Fruit fly (Drosophila melanogaster): ENCODE results near the gene LysP.

LysP gene

DNA sequence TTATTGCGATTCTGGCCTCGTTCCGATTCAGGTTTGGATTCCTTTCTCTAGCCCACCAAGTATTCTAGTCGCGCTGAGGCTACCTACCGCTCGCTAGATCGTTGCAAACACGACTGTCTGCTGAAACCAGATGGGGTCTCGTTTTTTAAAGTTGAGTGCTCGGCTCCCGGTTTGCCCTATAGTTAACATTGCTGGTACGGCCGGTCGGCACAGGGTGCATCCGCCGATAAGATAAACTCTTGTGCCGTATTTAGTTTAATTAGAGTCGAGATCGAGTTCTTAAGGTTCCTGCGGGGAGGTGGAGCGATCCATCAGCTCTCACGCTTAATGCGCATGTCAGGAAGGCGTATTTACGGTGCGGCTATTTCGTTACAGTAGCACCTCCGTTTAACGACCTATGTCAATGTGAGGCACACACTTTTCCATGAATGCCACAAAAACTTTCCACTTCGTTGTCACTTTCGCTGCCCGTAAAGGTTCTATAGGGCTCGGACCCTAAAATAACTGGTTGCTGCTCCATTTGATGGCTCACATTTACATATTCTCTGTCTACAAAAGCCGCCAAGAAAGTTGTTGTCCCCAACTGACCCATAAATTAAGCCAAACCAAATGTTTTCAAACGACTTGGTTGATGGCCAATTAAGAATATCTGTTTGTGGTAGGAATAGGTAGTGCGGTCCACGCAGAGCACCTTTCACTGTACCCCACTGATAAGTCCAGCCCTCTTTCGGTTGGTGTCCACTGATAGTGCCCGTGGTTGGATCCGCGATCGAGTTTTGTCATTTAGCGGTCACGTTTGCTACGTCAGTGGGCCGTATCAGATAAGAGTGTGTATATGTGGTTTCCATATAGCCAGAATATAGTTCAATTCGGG is 13.6 kb downstream of the LysP start, which contains the start of gene CG9119 (continued):
- TF ChIP-seq CG11093 (GFP tag; IDR thresholded peaks at IDR 0.05) (peak; percentile 51; the same call in 1 of the 3 replicates), Ada2b (GFP tag; IDR thresholded peaks at IDR 0.05) (no peak), Side (GFP tag; optimal IDR thresholded peaks at IDR 0.05) (peak; percentile 68), CG8089 (GFP tag; optimal IDR thresholded peaks at IDR 0.05) (peak; percentile 31), mld (GFP tag; IDR thresholded peaks at IDR 0.05; ENCODE audit: partially characterized antibody) (no peak), D19B (GFP tag; optimal IDR thresholded peaks at IDR 0.05) (peak; percentile 69), CG6272 (GFP tag; IDR thresholded peaks at IDR 0.05) (no peak), shn (GFP tag; optimal IDR thresholded peaks at IDR 0.05) (peak; percentile 75), Aef1 (GFP tag; IDR thresholded peaks at IDR 0.05) (peak; percentile 69), CoRest (tag; optimal IDR thresholded peaks at IDR 0.05) (peak; percentile 73), TFAM (GFP tag; optimal IDR thresholded peaks at IDR 0.05) (no peak), slou (GFP tag; optimal IDR thresholded peaks at IDR 0.05) (no peak), zfh2 (GFP tag; optimal IDR thresholded peaks at IDR 0.05) (peak; percentile 66), dmrt99B (tag; optimal IDR thresholded peaks at IDR 0.05) (peak; percentile 75), maf-S (GFP tag; optimal IDR thresholded peaks at IDR 0.05) (no peak), pnt (GFP tag; optimal IDR thresholded peaks at IDR 0.05) (peak; percentile 64), exex (tag; optimal IDR thresholded peaks at IDR 0.05) (peak; percentile 76), CG12744 (GFP tag; optimal IDR thresholded peaks at IDR 0.05) (peak; percentile 23), Dek (tag; optimal IDR thresholded peaks at IDR 0.05) (peak; percentile 65), zen (tag; optimal IDR thresholded peaks at IDR 0.05) (no peak), CG10209 (GFP tag; optimal IDR thresholded peaks at IDR 0.05) (peak; percentile 74), gsb-n (tag; optimal IDR thresholded peaks at IDR 0.05) (peak; percentile 66), amos (GFP tag; IDR thresholded peaks at IDR 0.05; ENCODE audit: partially characterized antibody) (no peak), BtbVII (GFP tag; optimal IDR thresholded peaks at IDR 0.05) (peak; percentile 39), ind (GFP tag; optimal IDR thresholded peaks at IDR 0.05) (peak; percentile 80), CG4328 (GFP tag; optimal IDR thresholded peaks at IDR 0.05) (peak; percentile 52), Mad (GFP tag; optimal IDR thresholded peaks at IDR 0.05) (peak; percentile 30), CG4730 (GFP tag; IDR thresholded peaks at IDR 0.05) (0 out of 2 replicates have a peak, but pooled peaks have one; percentile 36), CG10959 (GFP tag; IDR thresholded peaks at IDR 0.05) (0 out of 2 replicates have a peak, but pooled peaks have one; percentile 28), abd-A (tag; optimal IDR thresholded peaks at IDR 0.05) (peak; percentile 89), sima (GFP tag; optimal IDR thresholded peaks at IDR 0.05) (no peak), Deaf1 (tag; optimal IDR thresholded peaks at IDR 0.05) (peak; percentile 90), pzg (GFP tag; optimal IDR thresholded peaks at IDR 0.05) (no peak), run (tag; optimal IDR thresholded peaks at IDR 0.05) (peak; percentile 69), corto (GFP tag; optimal IDR thresholded peaks at IDR 0.05) (no peak), CG16813 (GFP tag; IDR thresholded peaks at IDR 0.05; ENCODE audit: partially characterized antibody) (no peak), Bgb (GFP tag; IDR thresholded peaks at IDR 0.05; ENCODE audit: partially characterized antibody) (no peak), aop (GFP tag; IDR thresholded peaks at IDR 0.05) (no peak), Lim3 (GFP tag; IDR thresholded peaks at IDR 0.05) (peak; percentile 39; the same call in 1 of the 2 replicates), onecut (GFP tag; IDR thresholded peaks at IDR 0.05) (peak; percentile 10; the same call in 1 of the 2 replicates), esg (GFP tag; conservative IDR thresholded peaks at IDR 0.05) (peak; percentile 61), Taf1 (GFP tag; IDR thresholded peaks at IDR 0.05) (peak; percentile 32; the same call in 1 of the 2 replicates), chif (GFP tag; optimal IDR thresholded peaks at IDR 0.05) (peak; percentile 37 to 42), CG2712 (tag; optimal IDR thresholded peaks at IDR 0.05) (peak; percentile 66), HmgZ (tag; optimal IDR thresholded peaks at IDR 0.05) (peak; percentile 42), nau (GFP tag; optimal IDR thresholded peaks at IDR 0.05) (peak; percentile 51), mam (GFP tag; optimal IDR thresholded peaks at IDR 0.05) (peak; percentile 80), so (GFP tag; IDR thresholded peaks at IDR 0.05) (no peak), Ets65A (GFP tag) (peak; percentile 95)
